Fruit fly (Drosophila melanogaster): ENCODE measurements around the gene mri.

DNA sequence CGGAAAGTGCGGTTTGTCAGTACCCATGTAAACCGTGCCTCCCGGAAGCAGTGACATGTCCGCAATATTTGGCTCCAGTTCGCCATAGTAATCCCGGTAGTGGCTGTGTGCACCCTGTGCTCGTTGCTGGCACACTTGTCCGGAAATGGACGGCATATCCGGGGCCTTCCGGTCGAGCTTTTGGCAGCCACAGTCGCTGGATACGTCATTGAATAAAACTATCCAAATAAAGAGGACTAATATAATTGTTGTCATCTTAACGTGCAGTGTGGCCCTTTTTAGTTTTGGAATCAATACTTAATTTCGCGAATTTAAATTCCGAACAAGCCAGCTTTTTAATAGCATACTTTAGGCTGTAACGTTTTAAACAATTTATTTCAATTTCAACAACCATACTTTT lies 24.0 kb upstream of the mri start, which contains the start of gene CG7049:
- TF ChIP-seq OdsH (GFP tag; optimal IDR thresholded peaks at IDR 0.05) = no peak
- no peak for TF ChIP-seq dac (GFP tag; optimal IDR thresholded peaks at IDR 0.05)
- TF ChIP-seq topi (GFP tag; optimal IDR thresholded peaks at IDR 0.05) = no peak
- no peak for TF ChIP-seq CG7368 (GFP tag; optimal IDR thresholded peaks at IDR 0.05)
- TF ChIP-seq Lpt (GFP tag; optimal IDR thresholded peaks at IDR 0.05) = no peak
- TF ChIP-seq fd59A (GFP tag; optimal IDR thresholded peaks at IDR 0.05) = no peak
- no peak for TF ChIP-seq ss (GFP tag; optimal IDR thresholded peaks at IDR 0.05)
- no peak for TF ChIP-seq CG3032 (tag; optimal IDR thresholded peaks at IDR 0.05)
- no peak for TF ChIP-seq CG32006 (GFP tag; optimal IDR thresholded peaks at IDR 0.05)
- no peak for TF ChIP-seq CG16779 (tag; optimal IDR thresholded peaks at IDR 0.05)
- no peak for TF ChIP-seq CG31627 (GFP tag; optimal IDR thresholded peaks at IDR 0.05)
- TF ChIP-seq CG6808 (GFP tag; optimal IDR thresholded peaks at IDR 0.05) = no peak
- no peak for TF ChIP-seq salr (GFP tag; optimal IDR thresholded peaks at IDR 0.05)
- TF ChIP-seq eg (GFP tag; IDR thresholded peaks at IDR 0.05) = no peak

Data from whole organism, prepupa.